Fruit fly (Drosophila melanogaster): ENCODE results near the gene plh.

The plh gene

dm6 chr3R:5053611-5054133, 42.8 kb upstream of the plh start (continued):
- TF ChIP-seq CG11560 (tag; IDR thresholded peaks at IDR 0.05) (no peak), MTF-1 (GFP tag; optimal IDR thresholded peaks at IDR 0.05; ENCODE audit: borderline replicate concordance) (peak; percentile 91), CG12659 (GFP tag; optimal IDR thresholded peaks at IDR 0.05) (peak; percentile 74), Rfx (GFP tag; IDR thresholded peaks at IDR 0.05) (peak; percentile 22; the same call in 1 of the 2 replicates), pan (optimal IDR thresholded peaks at IDR 0.05) (no peak), pan (GFP tag; optimal IDR thresholded peaks at IDR 0.05 in 1 of 2, IDR thresholded peaks at IDR 0.05 in 1 of 2) (peak in 1 of 2 experiments; percentile 65), CG1529 (GFP tag; optimal IDR thresholded peaks at IDR 0.05) (peak; percentile 90), crp (GFP tag; optimal IDR thresholded peaks at IDR 0.05) (peak in 1 of 2 experiments; percentile 32), CG16815 (GFP tag; optimal IDR thresholded peaks at IDR 0.05) (peak; percentile 3), CG1603 (tag; optimal IDR thresholded peaks at IDR 0.05) (peak; percentile 73), ems (GFP tag; optimal IDR thresholded peaks at IDR 0.05) (peak; percentile 47), aop (GFP tag; IDR thresholded peaks at IDR 0.05) (peak; percentile 18; the same call in 1 of the 2 replicates), Hand (GFP tag; optimal IDR thresholded peaks at IDR 0.05) (no peak), CG8290 (GFP tag; optimal IDR thresholded peaks at IDR 0.05) (peak; percentile 70), CG8290 (tag; optimal IDR thresholded peaks at IDR 0.05) (peak; percentile 52 to 94), YL-1 (GFP tag; optimal IDR thresholded peaks at IDR 0.05) (peak; percentile 65), klu (GFP tag; IDR thresholded peaks at IDR 0.05) (peak; percentile 55), TFAM (GFP tag; optimal IDR thresholded peaks at IDR 0.05) (no peak), CG6654 (GFP tag; optimal IDR thresholded peaks at IDR 0.05) (no peak), peb (GFP tag; IDR thresholded peaks at IDR 0.05) (peak; percentile 69), CG14014 (GFP tag; IDR thresholded peaks at IDR 0.05) (peak; percentile 77; the same call in 1 of the 2 replicates), cwo (GFP tag; optimal IDR thresholded peaks at IDR 0.05) (peak; percentile 30), Nf-YB (GFP tag; optimal IDR thresholded peaks at IDR 0.05) (peak; percentile 68), CG6791 (GFP tag; IDR thresholded peaks at IDR 0.05; ENCODE audit: partially characterized antibody) (no peak), ap (GFP tag; IDR thresholded peaks at IDR 0.05) (peak; percentile 54), CG10462 (GFP tag; optimal IDR thresholded peaks at IDR 0.05) (peak; percentile 49), CG10274 (GFP tag; optimal IDR thresholded peaks at IDR 0.05) (peak; percentile 31), Dip2 (GFP tag; IDR thresholded peaks at IDR 0.05) (no peak), CG10979 (tag; optimal IDR thresholded peaks at IDR 0.05) (peak; percentile 54), pfk (GFP tag; optimal IDR thresholded peaks at IDR 0.05) (peak; percentile 57), CG2199 (GFP tag; IDR thresholded peaks at IDR 0.05) (peak; percentile 73), Oli (tag; optimal IDR thresholded peaks at IDR 0.05) (peak; percentile 19), GATAe (GFP tag; conservative IDR thresholded peaks at IDR 0.05) (peak; percentile 58), ATbp (GFP tag; optimal IDR thresholded peaks at IDR 0.05) (peak; percentile 98), wdn (GFP tag; IDR thresholded peaks at IDR 0.05) (peak; percentile 50), CG7357 (GFP tag; IDR thresholded peaks at IDR 0.05) (no peak), CG8089 (GFP tag; optimal IDR thresholded peaks at IDR 0.05) (peak; percentile 84), jing (GFP tag; optimal IDR thresholded peaks at IDR 0.05) (peak; percentile 22), CG13894 (tag; optimal IDR thresholded peaks at IDR 0.05) (no peak), CG4707 (GFP tag; optimal IDR thresholded peaks at IDR 0.05) (peak; percentile 87), psq (GFP tag; optimal IDR thresholded peaks at IDR 0.05) (peak; percentile 47), CG2875 (GFP tag; optimal IDR thresholded peaks at IDR 0.05) (peak; percentile 90), p53 (GFP tag; optimal IDR thresholded peaks at IDR 0.05) (peak; percentile 34), Ada2b (GFP tag; IDR thresholded peaks at IDR 0.05) (peak; percentile 31; the same call in 1 of the 2 replicates), HLH54F (GFP tag; optimal IDR thresholded peaks at IDR 0.05) (no peak), Mad (GFP tag; optimal IDR thresholded peaks at IDR 0.05) (peak; percentile 70), CG10565 (GFP tag; optimal IDR thresholded peaks at IDR 0.05) (peak; percentile 25), pum (GFP tag; optimal IDR thresholded peaks at IDR 0.05) (peak; percentile 60), CG11695 (GFP tag; IDR thresholded peaks at IDR 0.05) (peak; percentile 76; the same call in 2 of the 3 replicates), CG7271 (tag; optimal IDR thresholded peaks at IDR 0.05) (peak; percentile 67)
